Fruit fly (Drosophila melanogaster): ENCODE results near the gene ND-51.

Gene ND-51

dm6 chr2L:6028712-6029111, 33.8 kb downstream of the ND-51 start (continued):
- TF ChIP-seq Jarid2 (GFP tag; optimal IDR thresholded peaks at IDR 0.05) (no peak), Taf1 (GFP tag; IDR thresholded peaks at IDR 0.05) (no peak), CG8944 (GFP tag; optimal IDR thresholded peaks at IDR 0.05) (peak; percentile 9), sens-2 (GFP tag; IDR thresholded peaks at IDR 0.05) (no peak), CG13775 (GFP tag; optimal IDR thresholded peaks at IDR 0.05) (no peak), CG3281 (GFP tag; optimal IDR thresholded peaks at IDR 0.05) (no peak), gcm (GFP tag; optimal IDR thresholded peaks at IDR 0.05) (no peak), ATbp (GFP tag; optimal IDR thresholded peaks at IDR 0.05) (peak; percentile 33), fd96Cb (tag; optimal IDR thresholded peaks at IDR 0.05) (peak; percentile 11), ac (GFP tag; optimal IDR thresholded peaks at IDR 0.05) (no peak), HLHmδ (GFP tag; optimal IDR thresholded peaks at IDR 0.05) (no peak), ci (GFP tag; IDR thresholded peaks at IDR 0.05) (peak; percentile 73), CG4730 (GFP tag; IDR thresholded peaks at IDR 0.05) (0 out of 2 replicates have a peak, but pooled peaks have one; percentile 15), sisA (GFP tag; IDR thresholded peaks at IDR 0.05) (peak; percentile 49), disco-r (GFP tag; optimal IDR thresholded peaks at IDR 0.05) (no peak), Fer3 (tag; optimal IDR thresholded peaks at IDR 0.05) (no peak), CG7928 (GFP tag; optimal IDR thresholded peaks at IDR 0.05) (no peak), CG6854 (GFP tag; optimal IDR thresholded peaks at IDR 0.05) (no peak), CG4328 (GFP tag; optimal IDR thresholded peaks at IDR 0.05) (no peak), ash1 (GFP tag; optimal IDR thresholded peaks at IDR 0.05) (no peak), stc (GFP tag; IDR thresholded peaks at IDR 0.05) (no peak), CG12299 (tag; optimal IDR thresholded peaks at IDR 0.05) (no peak), CG8089 (GFP tag; optimal IDR thresholded peaks at IDR 0.05) (no peak), ken (GFP tag; IDR thresholded peaks at IDR 0.05) (peak; percentile 53; the same call in 1 of the 3 replicates), CG10147 (GFP tag; optimal IDR thresholded peaks at IDR 0.05) (no peak), chm (GFP tag; IDR thresholded peaks at IDR 0.05) (0 out of 2 replicates have a peak, but pooled peaks have one; percentile 37), Dad (GFP tag; optimal IDR thresholded peaks at IDR 0.05) (no peak), CG4424 (GFP tag; optimal IDR thresholded peaks at IDR 0.05) (no peak), Dll (GFP tag; IDR thresholded peaks at IDR 0.05; ENCODE audit: partially characterized antibody) (no peak), CG4282 (GFP tag; optimal IDR thresholded peaks at IDR 0.05) (no peak), Camta (GFP tag; optimal IDR thresholded peaks at IDR 0.05) (no peak), Drgx (GFP tag; IDR thresholded peaks at IDR 0.05) (0 out of 2 replicates have a peak, but pooled peaks have one; percentile 9), klu (GFP tag; IDR thresholded peaks at IDR 0.05) (no peak), Dfd (GFP tag; optimal IDR thresholded peaks at IDR 0.05) (no peak), NFAT (GFP tag; IDR thresholded peaks at IDR 0.05) (no peak), wek (GFP tag; optimal IDR thresholded peaks at IDR 0.05) (no peak), hbn (GFP tag; IDR thresholded peaks at IDR 0.05; ENCODE audit: partially characterized antibody) (no peak), tll (GFP tag; optimal IDR thresholded peaks at IDR 0.05) (no peak), CG2120 (GFP tag; optimal IDR thresholded peaks at IDR 0.05) (peak; percentile 25), Side (GFP tag; optimal IDR thresholded peaks at IDR 0.05) (no peak), CG4820 (GFP tag; optimal IDR thresholded peaks at IDR 0.05) (no peak), gsb (GFP tag; IDR thresholded peaks at IDR 0.05) (no peak), E2f1 (GFP tag; IDR thresholded peaks at IDR 0.05) (no peak), vnd (GFP tag; IDR thresholded peaks at IDR 0.05; ENCODE audit: partially characterized antibody) (no peak), Nf-YC (tag; optimal IDR thresholded peaks at IDR 0.05) (no peak), CHES-1-like (GFP tag; optimal IDR thresholded peaks at IDR 0.05) (no peak), CG12744 (GFP tag; optimal IDR thresholded peaks at IDR 0.05) (no peak), CG15696 (tag; optimal IDR thresholded peaks at IDR 0.05) (no peak), bowl (GFP tag; IDR thresholded peaks at IDR 0.05) (no peak), Max (GFP tag; optimal IDR thresholded peaks at IDR 0.05) (no peak), Hr78 (GFP tag; optimal IDR thresholded peaks at IDR 0.05) (no peak)
